Fruit fly (Drosophila melanogaster): ENCODE data around the gene CG10809.

CG10809 gene

DNA sequence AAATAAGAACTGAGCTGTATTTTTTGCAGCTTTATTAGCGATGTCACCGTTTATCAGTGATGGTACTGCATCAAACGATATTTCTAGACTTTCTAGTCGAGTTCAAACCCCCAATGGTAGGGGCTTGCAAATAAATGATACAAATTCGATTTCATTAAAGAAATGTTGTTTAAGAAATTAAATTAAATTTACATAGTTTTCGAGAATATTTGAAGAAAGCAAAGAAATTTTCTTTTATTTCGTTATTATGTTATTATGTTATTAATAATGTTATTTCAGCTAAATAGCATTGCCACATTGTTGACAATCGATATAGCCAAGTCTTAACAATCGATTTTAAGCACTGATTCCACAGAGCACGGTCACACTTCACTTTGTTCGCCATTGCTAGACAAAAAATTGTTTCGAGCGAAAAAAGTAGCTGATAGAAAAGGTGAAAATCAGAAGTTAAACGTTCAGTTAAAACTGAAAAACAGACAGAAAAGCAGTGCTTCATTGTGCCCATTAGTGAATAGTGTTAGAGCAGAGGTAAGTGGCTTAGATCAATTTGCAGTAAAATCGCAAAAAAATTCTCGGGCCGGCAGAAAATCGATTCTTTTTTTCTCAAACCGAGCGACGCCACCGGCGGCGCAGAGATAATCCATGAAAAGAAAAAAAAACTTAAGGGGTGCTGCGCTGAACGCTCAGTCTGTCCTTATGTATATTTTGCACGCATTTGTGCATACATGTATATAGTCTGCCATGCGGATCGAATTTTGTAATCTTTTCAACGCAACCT lies 4.8 kb upstream of the CG10809 start, which contains the start of the genes iPLA2-VIA and Ciz1:
Gene iPLA2-VIA (minus strand): TSS at position 75 of the 778 bp plus-strand sequence.
Gene Ciz1 (plus strand): TSS at position 365 of the 778 bp plus-strand sequence.
- no peak for TF ChIP-seq CG8478 (optimal IDR thresholded peaks at IDR 0.05)
- TF ChIP-seq EcR (GFP tag; optimal IDR thresholded peaks at IDR 0.05), result no peak
- TF ChIP-seq usp (GFP tag; optimal IDR thresholded peaks at IDR 0.05), result no peak
- TF ChIP-seq pan (optimal IDR thresholded peaks at IDR 0.05), result no peak
- TF ChIP-seq psq (optimal IDR thresholded peaks at IDR 0.05), result no peak

DNA sequence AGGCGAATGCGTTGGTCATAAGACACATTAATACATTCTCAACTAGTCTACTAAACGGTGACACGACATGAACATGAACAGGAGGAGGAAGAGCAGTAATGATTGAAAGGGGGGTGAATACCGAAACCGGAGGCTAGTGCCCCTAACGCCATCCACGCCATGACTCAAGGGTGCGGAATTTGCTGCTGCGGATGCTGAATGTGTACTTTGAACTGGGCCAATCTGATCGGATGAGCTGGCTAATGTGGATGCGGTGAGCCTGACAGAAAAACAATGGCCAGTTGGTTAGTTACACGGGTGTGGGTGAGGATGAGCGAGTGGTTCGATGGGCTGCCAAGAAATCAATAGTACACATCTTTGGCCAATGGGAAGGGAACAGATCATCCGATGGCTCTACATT lies 4.0 kb upstream of the CG10809 start:
- TF ChIP-seq CG8478 (optimal IDR thresholded peaks at IDR 0.05), result no peak
- no peak for TF ChIP-seq Dll (optimal IDR thresholded peaks at IDR 0.05)
- no peak for TF ChIP-seq psq (optimal IDR thresholded peaks at IDR 0.05)
- TF ChIP-seq pan (optimal IDR thresholded peaks at IDR 0.05), result no peak
- TF ChIP-seq usp (GFP tag; optimal IDR thresholded peaks at IDR 0.05), result no peak
- TF ChIP-seq EcR (GFP tag; optimal IDR thresholded peaks at IDR 0.05), result no peak

DNA sequence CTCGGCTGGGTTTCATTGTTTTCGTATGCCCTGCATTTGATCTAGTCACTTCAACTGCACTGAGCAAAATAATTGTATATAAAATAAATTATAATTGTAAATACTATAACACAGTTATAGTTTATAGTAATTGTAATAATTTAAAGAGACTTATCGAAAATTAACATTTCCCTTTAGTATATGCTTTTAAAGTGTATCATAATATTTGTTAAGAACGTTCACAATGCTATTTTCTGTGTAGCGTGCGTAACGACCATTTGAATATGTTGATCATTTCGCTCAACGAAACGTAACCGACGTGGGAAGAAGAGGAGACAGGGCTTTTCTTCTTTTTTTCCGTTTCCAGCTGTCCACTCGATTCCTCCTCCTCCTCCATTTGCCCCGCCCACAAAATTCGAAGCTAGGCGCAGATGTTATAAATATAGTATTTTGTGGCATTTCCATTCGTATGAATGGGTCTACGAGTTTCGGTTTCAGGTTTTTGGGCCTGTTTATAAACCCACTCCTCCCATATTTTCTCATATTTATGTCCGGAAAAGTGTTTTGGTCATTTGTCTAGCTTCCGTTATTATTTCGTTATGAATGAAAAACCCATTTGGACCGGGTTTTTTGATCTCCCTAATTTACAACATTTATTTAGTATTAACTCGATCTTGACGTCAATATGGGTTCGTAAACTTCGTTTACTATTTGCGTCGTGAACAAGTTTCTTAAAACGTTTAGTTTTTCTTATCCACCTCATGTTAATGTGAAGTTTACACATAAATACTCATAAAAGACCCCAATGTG lies 3.1 kb downstream of the CG10809 start:
- TF ChIP-seq pan (optimal IDR thresholded peaks at IDR 0.05) (no peak), CG8478 (optimal IDR thresholded peaks at IDR 0.05) (no peak), EcR (GFP tag; optimal IDR thresholded peaks at IDR 0.05) (no peak), psq (optimal IDR thresholded peaks at IDR 0.05) (no peak), Dll (optimal IDR thresholded peaks at IDR 0.05) (no peak), usp (GFP tag; optimal IDR thresholded peaks at IDR 0.05) (no peak)

- no peak for TF ChIP-seq pan (optimal IDR thresholded peaks at IDR 0.05)
- no peak for TF ChIP-seq Dll (optimal IDR thresholded peaks at IDR 0.05)
- no peak for TF ChIP-seq EcR (GFP tag; optimal IDR thresholded peaks at IDR 0.05)
- no peak for TF ChIP-seq psq (optimal IDR thresholded peaks at IDR 0.05)
- TF ChIP-seq usp (GFP tag; optimal IDR thresholded peaks at IDR 0.05), result no peak
- no peak for TF ChIP-seq CG8478 (optimal IDR thresholded peaks at IDR 0.05)
Observed at dm6 chr3L:9855784-9856426, 3.8 kb downstream of the CG10809 start.

- TF ChIP-seq Dll (optimal IDR thresholded peaks at IDR 0.05) (no peak), CG8478 (optimal IDR thresholded peaks at IDR 0.05) (peak; percentile 37)
Observed at dm6 chr3L:9854583-9855519, 4.8 kb downstream of the CG10809 start, which contains the start of gene RasGAP1. RasGAP1 (minus strand) TSS chr3L:9855285.

- TF ChIP-seq CG8478 (optimal IDR thresholded peaks at IDR 0.05) (peak; percentile 63), Dll (optimal IDR thresholded peaks at IDR 0.05) (no peak), usp (GFP tag; optimal IDR thresholded peaks at IDR 0.05) (no peak), pan (optimal IDR thresholded peaks at IDR 0.05) (no peak), psq (optimal IDR thresholded peaks at IDR 0.05) (no peak), EcR (GFP tag; optimal IDR thresholded peaks at IDR 0.05) (no peak)
Observed at dm6 chr3L:9853895-9854470, 5.7 kb downstream of the CG10809 start.

DNA sequence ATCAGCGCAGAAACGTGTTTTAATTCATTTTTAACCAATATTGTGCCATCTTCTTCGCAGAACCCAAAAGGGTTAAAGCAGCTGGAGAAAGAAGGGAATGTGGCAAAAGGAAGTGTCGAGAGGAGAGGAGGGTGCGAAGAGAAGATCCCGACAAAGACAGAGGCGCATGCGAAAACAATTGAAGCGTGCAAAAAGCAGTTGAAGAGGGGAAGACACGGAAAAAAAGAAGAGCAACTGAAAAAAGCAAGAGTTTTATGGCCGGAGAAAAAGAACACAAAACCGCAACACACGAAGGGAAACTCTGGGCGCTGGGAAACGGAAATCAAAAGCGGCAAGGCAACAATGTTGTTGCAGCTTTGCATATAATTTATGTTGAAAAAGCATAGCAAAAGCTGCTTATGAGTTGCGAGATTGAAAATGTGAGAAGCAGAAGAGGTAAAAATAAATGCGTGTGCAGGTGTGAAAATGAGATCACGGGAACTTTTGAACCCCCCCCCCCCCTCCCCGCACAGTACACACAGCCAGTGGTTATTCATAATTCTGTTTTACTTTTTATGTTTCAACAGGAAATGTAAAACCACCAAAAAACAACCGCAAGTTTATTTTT lies 6.4 kb downstream of the CG10809 start:
- no peak for TF ChIP-seq CG8478 (optimal IDR thresholded peaks at IDR 0.05)
- TF ChIP-seq pan (optimal IDR thresholded peaks at IDR 0.05), result no peak
- TF ChIP-seq usp (GFP tag; optimal IDR thresholded peaks at IDR 0.05), result no peak
- TF ChIP-seq Dll (optimal IDR thresholded peaks at IDR 0.05), result no peak
- TF ChIP-seq psq (optimal IDR thresholded peaks at IDR 0.05), result no peak
- TF ChIP-seq EcR (GFP tag; optimal IDR thresholded peaks at IDR 0.05), result no peak

DNA sequence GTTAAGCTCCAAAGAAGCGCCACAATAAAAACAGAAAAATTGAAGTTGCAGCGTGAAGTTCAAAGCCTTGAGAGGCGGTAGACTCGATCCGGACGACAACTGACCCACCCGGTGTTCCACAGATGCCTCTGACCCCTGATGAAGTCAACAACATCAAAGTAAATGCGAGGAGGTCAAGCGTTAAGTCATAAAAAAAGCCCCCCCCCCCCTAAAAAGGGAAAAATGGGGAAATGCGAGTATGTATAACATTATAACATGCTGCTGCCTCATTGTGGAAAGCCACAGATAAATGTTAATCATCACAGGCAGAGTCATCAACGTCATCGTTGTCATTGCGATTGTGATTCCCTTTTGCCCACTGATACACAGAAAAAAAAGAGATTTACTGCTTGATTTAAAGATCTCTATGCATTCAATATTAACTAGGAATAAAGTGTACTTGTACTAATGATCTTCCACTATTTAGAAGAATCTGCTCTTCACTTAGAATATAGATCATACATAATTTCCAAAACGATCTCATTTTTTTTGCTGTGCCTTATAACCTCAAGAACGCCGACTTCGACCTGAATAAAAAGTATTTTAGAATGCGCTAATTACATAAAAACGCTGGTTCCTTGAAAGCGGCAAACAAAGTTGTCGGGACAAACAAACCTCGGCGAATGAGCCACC lies 8.6 kb downstream of the CG10809 start:
- TF ChIP-seq CG8478 (optimal IDR thresholded peaks at IDR 0.05), result no peak
- no peak for TF ChIP-seq Dll (optimal IDR thresholded peaks at IDR 0.05)
- no peak for TF ChIP-seq EcR (GFP tag; optimal IDR thresholded peaks at IDR 0.05)
- no peak for TF ChIP-seq psq (optimal IDR thresholded peaks at IDR 0.05)
- TF ChIP-seq pan (optimal IDR thresholded peaks at IDR 0.05), result no peak
- no peak for TF ChIP-seq usp (GFP tag; optimal IDR thresholded peaks at IDR 0.05)

- no peak for TF ChIP-seq Dll (optimal IDR thresholded peaks at IDR 0.05)
- no peak for TF ChIP-seq usp (GFP tag; optimal IDR thresholded peaks at IDR 0.05)
- TF ChIP-seq pan (optimal IDR thresholded peaks at IDR 0.05), result no peak
- TF ChIP-seq psq (optimal IDR thresholded peaks at IDR 0.05), result no peak
- TF ChIP-seq CG8478 (optimal IDR thresholded peaks at IDR 0.05), result no peak
- TF ChIP-seq EcR (GFP tag; optimal IDR thresholded peaks at IDR 0.05), result no peak
Observed at dm6 chr3L:9850114-9850513, 9.6 kb downstream of the CG10809 start.

dm6 chr3L:9848744-9849143 lies 10.9 kb downstream of the CG10809 start:
- TF ChIP-seq pan (optimal IDR thresholded peaks at IDR 0.05) (no peak), EcR (GFP tag; optimal IDR thresholded peaks at IDR 0.05) (no peak)

Measured in whole organism.